Worm (Caenorhabditis elegans): ENCODE results near the gene prdh-1.

- no peak for TF ChIP-seq nhr-76 (tag; optimal IDR thresholded peaks at IDR 0.05)
- no peak for TF ChIP-seq lin-39 (tag; optimal IDR thresholded peaks at IDR 0.05)
- TF ChIP-seq nhr-20 (tag; optimal IDR thresholded peaks at IDR 0.05): no peak
- TF ChIP-seq lin-15B (tag; optimal IDR thresholded peaks at IDR 0.05): no peak
- no peak for TF ChIP-seq ama-1 (optimal IDR thresholded peaks at IDR 0.05)
- TF ChIP-seq aha-1 (tag; optimal IDR thresholded peaks at IDR 0.05): no peak
- TF ChIP-seq ets-5 (GFP tag; IDR thresholded peaks at IDR 0.05): no peak
- no peak for TF ChIP-seq fos-1 (tag; optimal IDR thresholded peaks at IDR 0.05)
- TF ChIP-seq fkh-10 (GFP tag; optimal IDR thresholded peaks at IDR 0.05): no peak
- no peak for TF ChIP-seq pqm-1 (tag; optimal IDR thresholded peaks at IDR 0.05)
Measured at ce11 chrIV:13834394-13835129, 41.9 kb downstream of the prdh-1 start.
